Worm (Caenorhabditis elegans) whole organism, L4 larva: ENCODE results near the gene R166.3.
A peak's percentile ranks its signal among the peaks of the same experiment; 100 is the strongest.

Experiments used
- D1046.2 ChIP-seq: fragments of 200-800 bp; sonication (Bioruptor generic); IDR thresholded peaks from 2 replicates; pipeline ENCODE4 v1.3.6; 2022; ENCODE audit warnings: missing genetic modification characterization, missing compliant biosample characterization
- F10B5.3 ChIP-seq: sonication (generic microtip); optimal IDR thresholded peaks from 2 replicates; lab custom pipeline; 2016; ENCODE audit warnings: mild to moderate bottlenecking, missing genetic modification characterization, missing compliant biosample characterization
- F26F4.8 ChIP-seq: fragments of 200-800 bp; sonication (Bioruptor generic); conservative IDR thresholded peaks from 2 replicates; pipeline ENCODE4 v1.3.6; 2022; ENCODE audit warnings: missing genetic modification characterization, missing compliant biosample characterization
- F44E2.7 ChIP-seq: fragments of 200-800 bp; sonication (Bioruptor generic); IDR thresholded peaks from 2 replicates; pipeline ENCODE4 v2.1.2; 2022; ENCODE audit warnings: missing genetic modification characterization, missing compliant biosample characterization
- R02D3.7 ChIP-seq: fragments of 150-350 bp; sonication (generic microtip); optimal IDR thresholded peaks from 3 replicates; lab custom pipeline; 2014; ENCODE audit warnings: missing biosample characterization, missing genetic modification characterization
- Y105C5A.15 ChIP-seq: fragments of 200-800 bp; sonication (Bioruptor generic); IDR thresholded peaks from 2 replicates; pipeline ENCODE4 v1.3.6; 2022; ENCODE audit warnings: missing genetic modification characterization, missing compliant biosample characterization
- Y48G9A.11 ChIP-seq: fragments of 200-800 bp; sonication (Bioruptor generic); IDR thresholded peaks from 2 replicates; pipeline ENCODE4 v1.3.6; 2022; ENCODE audit warnings: missing genetic modification reagents, missing genetic modification characterization, missing compliant biosample characterization
- ZK337.2 ChIP-seq: fragments of 200-800 bp; sonication (Bioruptor generic); IDR thresholded peaks from 2 replicates; pipeline ENCODE4 v1.3.6; 2022; ENCODE audit warnings: missing genetic modification reagents, missing genetic modification characterization, missing compliant biosample characterization
- aha-1 ChIP-seq: fragments of 150-350 bp; peaks from one replicate; lab custom pipeline; 2014; ENCODE audit warnings: missing biosample characterization, missing genetic modification characterization
- ama-1 ChIP-seq: fragments of 150-350 bp; optimal IDR thresholded peaks from 2 replicates; lab custom pipeline; 2014; ENCODE audit warnings: inconsistent platforms, mixed read lengths
- ceh-28 ChIP-seq: fragments of 150-350 bp; optimal IDR thresholded peaks from 2 replicates; lab custom pipeline; 2014; ENCODE audit warnings: missing biosample characterization, missing genetic modification reagents, missing genetic modification characterization
- ceh-44 ChIP-seq: fragments of 200-800 bp; sonication (Bioruptor generic); IDR thresholded peaks from 2 replicates; pipeline ENCODE4 v1.3.6; 2022; ENCODE audit warnings: missing genetic modification reagents, missing genetic modification characterization, missing compliant biosample characterization
- ctbp-1 ChIP-seq: fragments of 200-800 bp; sonication (Bioruptor generic); IDR thresholded peaks from 2 replicates; pipeline ENCODE4 v1.3.6; 2022; ENCODE audit warnings: missing genetic modification reagents, missing genetic modification characterization, missing compliant biosample characterization
- daf-16 ChIP-seq, 3 experiments: sonication (generic microtip); optimal IDR thresholded peaks; 2 replicates each; lab custom pipeline; 2016 to 2017; ENCODE audit warnings: missing genetic modification characterization in 3 of 3, missing genetic modification reagents in 3 of 3, mild to moderate bottlenecking in 2 of 3, missing compliant biosample characterization in 2 of 3, missing biosample characterization in 1 of 3, moderate library complexity in 1 of 3
- dmd-6 ChIP-seq: fragments of 200-800 bp; sonication (Bioruptor generic); IDR thresholded peaks from 2 replicates; pipeline ENCODE4 v1.3.6; 2022; ENCODE audit warnings: missing genetic modification reagents, missing genetic modification characterization, missing compliant biosample characterization
- dmd-9 ChIP-seq: fragments of 200-800 bp; sonication (Bioruptor generic); IDR thresholded peaks from 2 replicates; pipeline ENCODE4 v1.3.6; 2022; ENCODE audit warnings: missing genetic modification reagents, missing genetic modification characterization, missing compliant biosample characterization
- duxl-1 ChIP-seq: sonication (generic microtip); optimal IDR thresholded peaks from 2 replicates; lab custom pipeline; 2016; ENCODE audit warnings: mild to moderate bottlenecking, missing genetic modification characterization, moderate library complexity, missing compliant biosample characterization; ENCODE audit not compliant: poor library complexity
- egl-27 ChIP-seq: sonication (generic microtip); optimal IDR thresholded peaks from 3 replicates; lab custom pipeline; 2017; ENCODE audit warnings: missing biosample characterization, missing genetic modification reagents, missing genetic modification characterization
- fkh-10 ChIP-seq: fragments of 150-350 bp; optimal IDR thresholded peaks from 2 replicates; lab custom pipeline; 2014; ENCODE audit warnings: missing biosample characterization, missing genetic modification reagents, missing genetic modification characterization
- hif-1 ChIP-seq, 2 experiments: sonication (generic microtip); optimal IDR thresholded peaks; 2 replicates each; lab custom pipeline; 2016 to 2017; ENCODE audit warnings: missing compliant biosample characterization in 2 of 2, missing genetic modification characterization in 2 of 2, missing genetic modification reagents in 2 of 2, missing genotype in 2 of 2, mild to moderate bottlenecking in 1 of 2
- hlh-30 ChIP-seq: sonication (generic microtip); optimal IDR thresholded peaks from 2 replicates; lab custom pipeline; 2017; ENCODE audit warnings: antibody characterized with exemption, mild to moderate bottlenecking, missing genetic modification characterization, missing compliant biosample characterization; ENCODE audit not compliant: insufficient read depth
- hmg-1.1 ChIP-seq: fragments of 200-800 bp; sonication (Bioruptor generic); IDR thresholded peaks from 2 replicates; pipeline ENCODE4 v1.3.6; 2022; ENCODE audit warnings: missing genetic modification reagents, missing genetic modification characterization, missing compliant biosample characterization
- lin-1 ChIP-seq: fragments of 200-800 bp; sonication (Bioruptor generic); IDR thresholded peaks from 2 replicates; pipeline ENCODE4 v1.3.6; 2022; ENCODE audit warnings: missing genetic modification reagents, missing genetic modification characterization, missing compliant biosample characterization
- lin-15B ChIP-seq: fragments of 150-350 bp; sonication (generic microtip); optimal IDR thresholded peaks from 3 replicates; lab custom pipeline; 2014; ENCODE audit warnings: missing biosample characterization, missing genetic modification characterization
- lin-39 ChIP-seq: fragments of 150-350 bp; optimal IDR thresholded peaks from 2 replicates; lab custom pipeline; 2014; ENCODE audit warnings: missing biosample characterization, missing genetic modification reagents, missing genetic modification characterization
- lir-3 ChIP-seq: sonication (generic microtip); optimal IDR thresholded peaks from 2 replicates; lab custom pipeline; 2016; ENCODE audit warnings: mild to moderate bottlenecking, missing genetic modification characterization, missing compliant biosample characterization
- madf-9 ChIP-seq: fragments of 200-800 bp; sonication (Bioruptor generic); conservative IDR thresholded peaks from 2 replicates; pipeline ENCODE4 v1.3.6; 2022; ENCODE audit warnings: missing genetic modification reagents, missing genetic modification characterization, missing compliant biosample characterization
- mdl-1 ChIP-seq, 2 experiments: fragments of 150-350 bp in 1 of 2; sonication (generic microtip) in 1 of 2; optimal IDR thresholded peaks; 2 replicates each; lab custom pipeline; 2014 to 2017; ENCODE audit warnings: missing biosample characterization in 2 of 2, missing genetic modification characterization in 2 of 2
- mdt-29 ChIP-seq: fragments of 200-800 bp; sonication (Bioruptor generic); IDR thresholded peaks from 2 replicates; pipeline ENCODE4 v1.3.6; 2022; ENCODE audit warnings: missing genetic modification reagents, missing genetic modification characterization, missing compliant biosample characterization
- nhr-10 ChIP-seq: fragments of 150-350 bp; optimal IDR thresholded peaks from 2 replicates; lab custom pipeline; 2014; ENCODE audit warnings: missing biosample characterization, missing genetic modification characterization
- nhr-11 ChIP-seq: fragments of 150-350 bp; optimal IDR thresholded peaks from 2 replicates; lab custom pipeline; 2014; ENCODE audit warnings: missing biosample characterization, missing genetic modification characterization
- nhr-237 ChIP-seq: sonication (generic microtip); optimal IDR thresholded peaks from 2 replicates; lab custom pipeline; 2017; ENCODE audit warnings: missing biosample characterization, missing genetic modification characterization
- nhr-41 ChIP-seq: fragments of 200-800 bp; sonication (Bioruptor generic); IDR thresholded peaks from 2 replicates; pipeline ENCODE4 v1.3.6; 2022; ENCODE audit warnings: missing genetic modification reagents, missing genetic modification characterization, missing compliant biosample characterization
- nhr-42 ChIP-seq: fragments of 200-800 bp; sonication (Bioruptor generic); IDR thresholded peaks from 2 replicates; pipeline ENCODE4 v1.3.6; 2022; ENCODE audit warnings: missing genetic modification characterization, missing compliant biosample characterization
- nhr-6 ChIP-seq: fragments of 150-350 bp; optimal IDR thresholded peaks from 2 replicates; lab custom pipeline; 2014; ENCODE audit warnings: missing biosample characterization, missing genetic modification characterization
- nhr-76 ChIP-seq: fragments of 150-350 bp; optimal IDR thresholded peaks from 2 replicates; lab custom pipeline; 2014; ENCODE audit warnings: missing biosample characterization, missing genetic modification characterization
- nhr-77 ChIP-seq: fragments of 150-350 bp; optimal IDR thresholded peaks from 2 replicates; lab custom pipeline; 2014; ENCODE audit warnings: missing biosample characterization, missing genetic modification characterization
- php-3 ChIP-seq: fragments of 200-800 bp; sonication (Bioruptor generic); IDR thresholded peaks from 2 replicates; pipeline ENCODE4 v1.3.6; 2022; ENCODE audit warnings: missing genetic modification reagents, missing genetic modification characterization, missing compliant biosample characterization
- pqm-1 ChIP-seq: sonication (generic microtip); optimal IDR thresholded peaks from 2 replicates; lab custom pipeline; 2017; ENCODE audit warnings: missing biosample characterization, missing genetic modification characterization
- set-16 ChIP-seq: fragments of 200-800 bp; sonication (Bioruptor generic); IDR thresholded peaks from 2 replicates; pipeline ENCODE4 v1.3.6; 2022; ENCODE audit warnings: missing genetic modification reagents, missing genetic modification characterization, missing compliant biosample characterization
- spr-1 ChIP-seq: sonication (generic microtip); optimal IDR thresholded peaks from 2 replicates; lab custom pipeline; 2016; ENCODE audit warnings: mild to moderate bottlenecking, missing genetic modification characterization, missing compliant biosample characterization
- tag-97 ChIP-seq: fragments of 200-800 bp; sonication (Bioruptor generic); IDR thresholded peaks from 2 replicates; pipeline ENCODE4 v1.3.6; 2022; ENCODE audit warnings: missing genetic modification characterization, missing compliant biosample characterization
- unc-39 ChIP-seq: sonication (generic microtip); optimal IDR thresholded peaks from 2 replicates; lab custom pipeline; 2017; ENCODE audit warnings: missing biosample characterization, missing genetic modification characterization
- unc-62 ChIP-seq, 3 experiments: fragments of 150-350 bp in 1 of 3; sonication (generic microtip); optimal IDR thresholded peaks in 2 of 3; peaks in 1 of 3; 1 replicate in 1 of 3; 2 replicates in 2 of 3; lab custom pipeline; 2014 to 2017; ENCODE audit warnings: missing biosample characterization in 3 of 3, missing genetic modification characterization in 3 of 3, missing genetic modification reagents in 3 of 3, missing genotype in 1 of 3
- zfp-2 ChIP-seq: sonication (generic microtip); optimal IDR thresholded peaks from 2 replicates; lab custom pipeline; 2016; ENCODE audit warnings: mild to moderate bottlenecking, missing genetic modification characterization, missing compliant biosample characterization
- ztf-11 ChIP-seq: fragments of 150-350 bp; optimal IDR thresholded peaks from 2 replicates; lab custom pipeline; 2014; ENCODE audit warnings: missing biosample characterization, missing genetic modification characterization

Gene R166.3

ce11 chrII:10569498-10569897, 30.4 kb upstream of the R166.3 start:
- TF ChIP-seq nhr-6 (tag; lab: Kevin White, UChicago): no peak
- TF ChIP-seq madf-9 (GFP tag; lab: Robert Waterston, UW): no peak
- TF ChIP-seq nhr-41 (GFP tag; lab: Robert Waterston, UW): no peak
- TF ChIP-seq nhr-11 (tag; lab: Kevin White, UChicago): peak; percentile 75
- no peak for TF ChIP-seq nhr-10 (tag; lab: Kevin White, UChicago)
- peak in 1 of 2 experiments; percentile 54 for TF ChIP-seq daf-16 (GFP tag; optimal IDR thresholded peaks at IDR 0.05; lab: Kevin White, UChicago)
- TF ChIP-seq daf-16 (tag; optimal IDR thresholded peaks at IDR 0.05; lab: Kevin White, UChicago): no peak
- TF ChIP-seq ctbp-1: no peak
- no peak for TF ChIP-seq duxl-1
- no peak for TF ChIP-seq F26F4.8
- TF ChIP-seq hlh-30: no peak
- TF ChIP-seq dmd-9: no peak
- TF ChIP-seq ceh-28: no peak
- TF ChIP-seq nhr-237 (tag; lab: Kevin White, UChicago): no peak

- TF ChIP-seq aha-1 (peak; percentile 77), mdt-29 (no peak), set-16 (GFP tag; lab: Robert Waterston, UW) (peak; percentile 53; the same call in 1 of the 2 replicates)
Observed at ce11 chrII:10566458-10566857, 27.3 kb upstream of the R166.3 start.

ce11 chrII:10564578-10564977, 25.4 kb upstream of the R166.3 start, which contains the start of the genes C06A1.6 and C06A1.7:
Gene C06A1.6 (minus strand): TSS chrII:10564678.
Gene C06A1.7 (plus strand): TSS chrII:10564891.
- TF ChIP-seq hmg-1.1 (no peak), pqm-1 (tag; lab: Kevin White, UChicago) (no peak), nhr-41 (GFP tag; lab: Robert Waterston, UW) (no peak), F10B5.3 (tag; lab: Kevin White, UChicago) (no peak), set-16 (GFP tag; lab: Robert Waterston, UW) (no peak), ctbp-1 (no peak), ama-1 (lab: Kevin White, UChicago) (no peak), dmd-6 (no peak)

ce11 chrII:10563368-10563767, 24.2 kb upstream of the R166.3 start, which contains the start of gene cdc-48.1:
Gene cdc-48.1 (minus strand): TSS chrII:10563407.
- TF ChIP-seq php-3 (peak; percentile 96), lin-39 (tag; lab: Kevin White, UChicago) (peak; percentile 98), lin-1 (GFP tag; lab: Robert Waterston, UW) (peak; percentile 99), daf-16 (GFP tag; optimal IDR thresholded peaks at IDR 0.05; lab: Kevin White, UChicago) (peak; percentile 91 to 94), daf-16 (tag; optimal IDR thresholded peaks at IDR 0.05; lab: Kevin White, UChicago) (peak; percentile 97), D1046.2 (GFP tag; lab: Robert Waterston, UW) (peak; percentile 97), zfp-2 (tag; lab: Kevin White, UChicago) (peak; percentile 94), unc-39 (tag; lab: Kevin White, UChicago) (no peak), nhr-77 (peak; percentile 100), unc-62 (GFP tag; optimal IDR thresholded peaks at IDR 0.05 in 1 of 2; lab: Kevin White, UChicago) (peak; percentile 19 to 100), unc-62 (tag; optimal IDR thresholded peaks at IDR 0.05; lab: Kevin White, UChicago) (no peak), ctbp-1 (peak; percentile 99), lin-15B (tag; lab: Kevin White, UChicago) (peak; percentile 100), ztf-11 (tag; lab: Kevin White, UChicago) (peak; percentile 58), Y48G9A.11 (GFP tag; lab: Robert Waterston, UW) (peak; percentile 95), ZK337.2 (GFP tag; lab: Robert Waterston, UW) (peak; percentile 97), fkh-10 (GFP tag; lab: Kevin White, UChicago) (peak; percentile 100), duxl-1 (peak; percentile 98), F44E2.7 (GFP tag; lab: Robert Waterston, UW) (peak; percentile 95), nhr-76 (tag; lab: Kevin White, UChicago) (peak; percentile 91), ceh-44 (GFP tag; lab: Robert Waterston, UW) (peak; percentile 96), Y105C5A.15 (GFP tag; lab: Robert Waterston, UW) (peak; percentile 93), spr-1 (tag; lab: Kevin White, UChicago) (peak; percentile 98), mdl-1 (tag; optimal IDR thresholded peaks at IDR 0.05; lab: Kevin White, UChicago) (peak; percentile 73 to 98), nhr-42 (peak; percentile 99), egl-27 (tag; lab: Kevin White, UChicago) (peak; percentile 65), tag-97 (GFP tag; lab: Robert Waterston, UW) (0 out of 2 replicates have a peak, but pooled peaks have one; percentile 73), R02D3.7 (peak; percentile 67), nhr-237 (tag; lab: Kevin White, UChicago) (peak; percentile 89), hif-1 (tag; optimal IDR thresholded peaks at IDR 0.05; lab: Kevin White, UChicago) (peak; percentile 89 to 97), lir-3 (tag; lab: Kevin White, UChicago) (peak; percentile 87)
